Worm (Caenorhabditis elegans): ENCODE measurements around the gene C35D10.3.

ce11 chrIII:4875663-4876062 lies 6.9 kb downstream of the C35D10.3 start:
- no peak for TF ChIP-seq klf-2 (GFP tag; conservative IDR thresholded peaks at IDR 0.05)
- TF ChIP-seq tab-1 (GFP tag; IDR thresholded peaks at IDR 0.05): no peak
- no peak for TF ChIP-seq cog-1 (tag; optimal IDR thresholded peaks at IDR 0.05)
- no peak for TF ChIP-seq T22C8.4 (GFP tag; IDR thresholded peaks at IDR 0.05)
- no peak for TF ChIP-seq flt-1 (GFP tag; IDR thresholded peaks at IDR 0.05)
- TF ChIP-seq ref-1 (GFP tag; conservative IDR thresholded peaks at IDR 0.05): no peak

Measured in whole organism, midembryonic.